Worm (Caenorhabditis elegans) whole organism, midembryonic: ENCODE measurements around the gene C17F4.8.

Source experiments
- T22C8.4 ChIP-seq: fragments of 200-800 bp; sonication (Bioruptor generic); IDR thresholded peaks from 2 replicates; pipeline ENCODE4 v1.3.6; 2022; ENCODE audit warnings: missing genetic modification characterization, missing compliant biosample characterization
- cog-1 ChIP-seq: sonication (generic microtip); optimal IDR thresholded peaks from 2 replicates; lab custom pipeline; 2016; ENCODE audit warnings: missing genetic modification characterization, missing compliant biosample characterization
- flt-1 ChIP-seq: fragments of 200-800 bp; sonication (Bioruptor generic); IDR thresholded peaks from 2 replicates; pipeline ENCODE4 v1.3.6; 2022; ENCODE audit warnings: missing genetic modification characterization, missing compliant biosample characterization
- klf-2 ChIP-seq: fragments of 200-800 bp; sonication (Bioruptor generic); conservative IDR thresholded peaks from 2 replicates; pipeline ENCODE4 v1.3.6; 2022; ENCODE audit warnings: missing genetic modification reagents, missing genetic modification characterization, missing compliant biosample characterization
- med-1 ChIP-seq: sonication (generic microtip); optimal IDR thresholded peaks from 2 replicates; lab custom pipeline; 2017; ENCODE audit warnings: missing genetic modification characterization, mild to moderate bottlenecking, missing compliant biosample characterization, antibody characterized with exemption, missing genetic modification reagents; ENCODE audit not compliant: insufficient read depth
- tab-1 ChIP-seq: fragments of 200-800 bp; sonication (Bioruptor generic); IDR thresholded peaks from 2 replicates; pipeline ENCODE4 v1.3.6; 2022; ENCODE audit warnings: missing genetic modification characterization, missing compliant biosample characterization
- ztf-23 ChIP-seq: fragments of 200-800 bp; sonication (Bioruptor generic); IDR thresholded peaks from 2 replicates; pipeline ENCODE4 v1.3.6; 2022; ENCODE audit warnings: missing genetic modification reagents, missing genetic modification characterization, missing compliant biosample characterization

- TF ChIP-seq ztf-23 (GFP tag; lab: Robert Waterston, UW) (no peak), tab-1 (no peak), flt-1 (GFP tag; lab: Robert Waterston, UW) (no peak), med-1 (GFP tag; lab: Kevin White, UChicago) (no peak), T22C8.4 (GFP tag; lab: Robert Waterston, UW) (no peak), cog-1 (tag; lab: Kevin White, UChicago) (no peak), klf-2 (no peak)
Measured at ce11 chrII:3195739-3196138, 38.9 kb downstream of the C17F4.8 start.
